Worm (Caenorhabditis elegans): ENCODE measurements around the gene D1005.10.

D1005.10 gene

DNA sequence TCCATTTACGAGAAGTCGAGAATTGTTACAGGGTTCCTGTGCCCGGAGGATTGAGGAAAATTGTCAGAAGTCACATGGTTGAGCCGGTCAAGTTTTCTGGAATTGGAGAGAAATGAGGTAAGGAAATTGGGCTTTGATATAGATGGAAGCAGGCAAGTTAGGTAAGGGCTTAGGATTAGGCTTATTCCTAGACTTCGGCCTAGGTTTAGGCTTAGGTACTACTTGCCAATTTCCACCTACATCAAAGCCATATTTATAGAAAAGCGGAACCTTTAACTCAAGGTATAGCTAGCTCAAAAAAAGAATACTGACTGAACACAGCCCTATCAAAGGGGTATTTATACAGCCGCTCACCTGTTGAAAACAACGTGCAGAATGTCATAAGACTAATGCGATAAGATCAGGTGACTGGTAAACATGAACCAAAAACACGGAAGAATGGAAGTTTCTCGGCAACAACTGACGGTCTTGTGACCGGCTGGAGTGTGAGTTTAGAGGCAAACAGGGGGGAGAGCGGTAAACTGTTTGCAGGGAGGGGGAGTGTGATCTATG, 18.6 kb upstream of the D1005.10 start (continued):
- TF ChIP-seq skn-1 (tag; optimal IDR thresholded peaks at IDR 0.05) (peak; percentile 20), nhr-12 (tag; optimal IDR thresholded peaks at IDR 0.05) (no peak), tbx-2 (tag; optimal IDR thresholded peaks at IDR 0.05) (peak; percentile 31)

DNA sequence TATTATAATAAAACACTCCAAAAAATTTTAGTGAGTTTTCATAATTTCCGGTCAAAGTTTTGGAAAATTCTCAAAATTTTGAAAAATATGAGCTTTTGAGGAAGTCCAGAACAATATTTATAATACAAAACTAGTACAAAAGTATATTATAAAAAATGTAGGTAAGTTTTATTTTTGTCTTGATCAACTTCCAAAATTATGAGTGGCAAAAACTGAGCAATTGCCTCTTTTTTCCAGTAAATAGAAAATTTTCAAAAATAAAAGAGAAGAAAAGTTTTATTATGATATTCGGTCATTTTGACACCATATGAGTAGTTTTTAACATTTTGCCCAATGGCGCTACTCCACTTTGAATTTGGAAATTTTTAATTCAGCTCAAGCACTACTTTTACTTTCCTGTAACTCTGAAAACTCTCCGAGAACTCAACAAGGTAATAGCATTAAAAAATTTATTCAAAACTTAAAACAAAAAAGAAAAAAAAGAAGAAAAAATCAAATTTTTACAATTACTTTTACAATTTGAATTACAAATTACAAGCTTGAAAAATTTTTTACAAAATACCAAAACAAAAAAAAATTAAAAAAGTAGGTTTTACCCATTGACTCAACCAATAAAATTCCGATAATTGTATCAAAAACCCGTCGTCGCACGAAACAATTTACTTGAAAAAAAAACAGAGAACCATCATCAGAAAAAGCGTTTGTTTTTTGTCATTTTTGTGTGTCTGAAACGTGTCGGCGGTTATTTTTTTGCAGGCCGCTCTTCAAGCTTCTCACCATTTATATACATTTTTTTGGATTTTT, 17.9 kb upstream of the D1005.10 start:
- no peak for TF ChIP-seq eor-1 (tag; optimal IDR thresholded peaks at IDR 0.05)
- no peak for TF ChIP-seq mml-1 (tag; optimal IDR thresholded peaks at IDR 0.05)
- no peak for TF ChIP-seq egl-27 (tag; optimal IDR thresholded peaks at IDR 0.05)
- no peak for TF ChIP-seq egl-5 (tag; optimal IDR thresholded peaks at IDR 0.05)
- no peak for TF ChIP-seq nfya-1 (tag; optimal IDR thresholded peaks at IDR 0.05; ENCODE audit: insufficient read depth)
- no peak for TF ChIP-seq fos-1 (tag; optimal IDR thresholded peaks at IDR 0.05)
- TF ChIP-seq hmg-11 (tag; optimal IDR thresholded peaks at IDR 0.05) = no peak
- TF ChIP-seq ceh-28 (tag; optimal IDR thresholded peaks at IDR 0.05) = peak; percentile 28
- TF ChIP-seq unc-62 (GFP tag; optimal IDR thresholded peaks at IDR 0.05) = no peak
- TF ChIP-seq ceh-9 (tag; optimal IDR thresholded peaks at IDR 0.05) = no peak
- TF ChIP-seq pha-4 (tag; optimal IDR thresholded peaks at IDR 0.05) = peak; percentile 92
- no peak for TF ChIP-seq sea-2 (GFP tag; optimal IDR thresholded peaks at IDR 0.05)
- peak; percentile 53 for TF ChIP-seq pqm-1 (tag; optimal IDR thresholded peaks at IDR 0.05)
- no peak for TF ChIP-seq nhr-11 (tag; optimal IDR thresholded peaks at IDR 0.05)
- peak; percentile 39 for TF ChIP-seq ama-1 (optimal IDR thresholded peaks at IDR 0.05)
- TF ChIP-seq nhr-25 (tag; optimal IDR thresholded peaks at IDR 0.05) = no peak
- no peak for TF ChIP-seq nhr-237 (tag; optimal IDR thresholded peaks at IDR 0.05)
- TF ChIP-seq skn-1 (tag; optimal IDR thresholded peaks at IDR 0.05) = no peak
- TF ChIP-seq ztf-4 (tag; optimal IDR thresholded peaks at IDR 0.05) = peak; percentile 89
- no peak for TF ChIP-seq mdl-1 (tag; optimal IDR thresholded peaks at IDR 0.05)
- TF ChIP-seq lsy-12 (tag; optimal IDR thresholded peaks at IDR 0.05) = peak; percentile 66
- no peak for TF ChIP-seq elt-2 (tag; optimal IDR thresholded peaks at IDR 0.05)
- peak; percentile 11 for TF ChIP-seq nhr-23 (tag; optimal IDR thresholded peaks at IDR 0.05)
- TF ChIP-seq jun-1 (tag; optimal IDR thresholded peaks at IDR 0.05) = peak; percentile 79
- TF ChIP-seq elt-1 (tag; optimal IDR thresholded peaks at IDR 0.05) = no peak
- no peak for TF ChIP-seq ceh-16 (tag; optimal IDR thresholded peaks at IDR 0.05)
- TF ChIP-seq nhr-12 (tag; optimal IDR thresholded peaks at IDR 0.05) = no peak
- no peak for TF ChIP-seq tbx-2 (tag; optimal IDR thresholded peaks at IDR 0.05)
- no peak for TF ChIP-seq ztf-11 (tag; optimal IDR thresholded peaks at IDR 0.05)
- TF ChIP-seq nhr-77 (tag; optimal IDR thresholded peaks at IDR 0.05) = no peak
- TF ChIP-seq fkh-10 (GFP tag; optimal IDR thresholded peaks at IDR 0.05) = no peak
- TF ChIP-seq lin-15B (tag; optimal IDR thresholded peaks at IDR 0.05) = no peak
- no peak for TF ChIP-seq aly-2 (tag; optimal IDR thresholded peaks at IDR 0.05)
- no peak for TF ChIP-seq R02D3.7 (tag; optimal IDR thresholded peaks at IDR 0.05)
- peak; percentile 5 for TF ChIP-seq nhr-43 (tag; optimal IDR thresholded peaks at IDR 0.05; ENCODE audit: poor library complexity, severe bottlenecking)
- no peak for TF ChIP-seq zag-1 (tag; optimal IDR thresholded peaks at IDR 0.05)
- TF ChIP-seq nhr-76 (tag; optimal IDR thresholded peaks at IDR 0.05) = no peak
- no peak for TF ChIP-seq ZK546.5 (tag; optimal IDR thresholded peaks at IDR 0.05)
- TF ChIP-seq snpc-4 (tag; optimal IDR thresholded peaks at IDR 0.05) = no peak
- TF ChIP-seq nhr-28 (tag; optimal IDR thresholded peaks at IDR 0.05) = no peak

DNA sequence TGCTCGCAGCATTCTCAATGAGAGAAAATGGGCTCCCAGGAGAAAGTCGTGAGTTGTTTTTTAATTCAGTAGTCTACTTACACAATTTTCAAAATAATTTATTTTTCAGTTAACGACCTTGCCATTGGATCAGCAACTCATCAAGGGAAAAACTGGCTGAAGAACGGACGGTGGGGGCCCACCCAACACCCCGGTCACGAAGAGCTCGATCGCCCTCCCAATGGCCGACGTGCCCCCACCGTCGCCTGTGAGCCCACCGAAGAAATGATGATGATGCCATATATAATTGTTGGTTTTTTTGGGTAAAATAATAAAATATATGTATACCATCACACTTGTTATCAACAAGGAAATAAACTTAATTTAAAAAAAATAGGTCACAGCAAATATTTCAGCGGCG, 16.9 kb upstream of the D1005.10 start:
- TF ChIP-seq pha-4 (tag; optimal IDR thresholded peaks at IDR 0.05) (no peak), ZK546.5 (tag; optimal IDR thresholded peaks at IDR 0.05) (no peak), fos-1 (tag; optimal IDR thresholded peaks at IDR 0.05) (no peak), elt-3 (tag; optimal IDR thresholded peaks at IDR 0.05) (no peak), R02D3.7 (tag; optimal IDR thresholded peaks at IDR 0.05) (no peak), nhr-67 (tag; optimal IDR thresholded peaks at IDR 0.05) (no peak), pqm-1 (tag; optimal IDR thresholded peaks at IDR 0.05) (no peak), ceh-9 (tag; optimal IDR thresholded peaks at IDR 0.05) (no peak), snpc-4 (tag; optimal IDR thresholded peaks at IDR 0.05) (no peak), unc-39 (tag; optimal IDR thresholded peaks at IDR 0.05) (no peak), ama-1 (optimal IDR thresholded peaks at IDR 0.05) (no peak), nhr-76 (tag; optimal IDR thresholded peaks at IDR 0.05) (no peak), fkh-2 (tag; optimal IDR thresholded peaks at IDR 0.05) (no peak), ztf-4 (tag; optimal IDR thresholded peaks at IDR 0.05) (no peak), ztf-11 (tag; optimal IDR thresholded peaks at IDR 0.05) (no peak), sea-2 (GFP tag; optimal IDR thresholded peaks at IDR 0.05) (no peak), egl-5 (tag; optimal IDR thresholded peaks at IDR 0.05) (no peak), nhr-77 (tag; optimal IDR thresholded peaks at IDR 0.05) (no peak), skn-1 (tag; optimal IDR thresholded peaks at IDR 0.05) (no peak)
